Fruit fly (Drosophila melanogaster): Measurements from ENCODE around the gene FarO.

dm6 chrX:2165394-2165793 lies 38.3 kb downstream of the FarO start:
- no peak for TF ChIP-seq CG1602 (GFP tag; optimal IDR thresholded peaks at IDR 0.05)
- TF ChIP-seq bowl (GFP tag; IDR thresholded peaks at IDR 0.05), result no peak
- TF ChIP-seq Blimp-1 (GFP tag; optimal IDR thresholded peaks at IDR 0.05), result no peak
- TF ChIP-seq slbo (GFP tag; IDR thresholded peaks at IDR 0.05), result no peak
- TF ChIP-seq CG7556 (GFP tag; optimal IDR thresholded peaks at IDR 0.05), result no peak
- no peak for TF ChIP-seq ATbp (GFP tag; optimal IDR thresholded peaks at IDR 0.05)
- TF ChIP-seq Dip3 (GFP tag; optimal IDR thresholded peaks at IDR 0.05), result no peak
- TF ChIP-seq nau (GFP tag; optimal IDR thresholded peaks at IDR 0.05), result no peak
- no peak for TF ChIP-seq CG33557 (GFP tag; optimal IDR thresholded peaks at IDR 0.05)
